Worm (Caenorhabditis elegans): ENCODE measurements around the gene lsy-12.

The lsy-12 gene

ce11 chrV:9811154-9811553 lies 48.6 kb downstream of the lsy-12 start, which contains the start of gene sru-29:
Gene sru-29, plus strand, starts transcription at chrV:9811454.
- no peak for TF ChIP-seq ceh-22 (tag; optimal IDR thresholded peaks at IDR 0.05)
- TF ChIP-seq ceh-9 (tag; optimal IDR thresholded peaks at IDR 0.05): no peak
- TF ChIP-seq T23F11.4 (GFP tag; optimal IDR thresholded peaks at IDR 0.05): no peak
- TF ChIP-seq hlh-15 (tag; optimal IDR thresholded peaks at IDR 0.05): no peak
- no peak for TF ChIP-seq elt-2 (tag; optimal IDR thresholded peaks at IDR 0.05)
- TF ChIP-seq ceh-19 (GFP tag; optimal IDR thresholded peaks at IDR 0.05): no peak
- TF ChIP-seq Y22D7AL.16 (tag; optimal IDR thresholded peaks at IDR 0.05): no peak
- no peak for TF ChIP-seq ztf-16 (tag; optimal IDR thresholded peaks at IDR 0.05)
- no peak for TF ChIP-seq pag-3 (tag; optimal IDR thresholded peaks at IDR 0.05; ENCODE audit: borderline replicate concordance)
- no peak for TF ChIP-seq tbx-7 (tag; optimal IDR thresholded peaks at IDR 0.05)
- no peak for TF ChIP-seq ceh-34 (tag; optimal IDR thresholded peaks at IDR 0.05)

- TF ChIP-seq T23F11.4 (GFP tag; optimal IDR thresholded peaks at IDR 0.05) (no peak), dmd-4 (tag; optimal IDR thresholded peaks at IDR 0.05; ENCODE audit: borderline replicate concordance) (no peak), unc-42 (tag; optimal IDR thresholded peaks at IDR 0.05) (no peak), tbx-7 (tag; optimal IDR thresholded peaks at IDR 0.05) (no peak), sox-2 (GFP tag; IDR thresholded peaks at IDR 0.05) (no peak), pat-9 (tag; optimal IDR thresholded peaks at IDR 0.05) (no peak), ceh-2 (tag; optimal IDR thresholded peaks at IDR 0.05) (no peak), ceh-45 (GFP tag; IDR thresholded peaks at IDR 0.05) (no peak), fkh-10 (GFP tag; optimal IDR thresholded peaks at IDR 0.05) (no peak), lin-11 (tag; optimal IDR thresholded peaks at IDR 0.05) (no peak), hlh-30 (tag; optimal IDR thresholded peaks at IDR 0.05; ENCODE audit: insufficient read depth) (no peak), dve-1 (tag; optimal IDR thresholded peaks at IDR 0.05) (no peak), nfya-1 (tag; optimal IDR thresholded peaks at IDR 0.05) (no peak), unc-86 (tag; optimal IDR thresholded peaks at IDR 0.05) (no peak), hlh-13 (GFP tag; optimal IDR thresholded peaks at IDR 0.05) (no peak)
Measured at ce11 chrV:9805161-9805560, 54.6 kb downstream of the lsy-12 start, which contains the start of gene sru-37. Gene sru-37, plus strand, starts transcription at chrV:9805461.

ce11 chrV:9803176-9803575 lies 56.6 kb downstream of the lsy-12 start, which contains the start of gene sru-39:
Gene sru-39, plus strand, starts transcription at chrV:9803476.
- no peak for TF ChIP-seq pag-3 (tag; optimal IDR thresholded peaks at IDR 0.05; ENCODE audit: borderline replicate concordance)
- no peak for TF ChIP-seq ceh-22 (tag; optimal IDR thresholded peaks at IDR 0.05)
- no peak for TF ChIP-seq ama-1 (optimal IDR thresholded peaks at IDR 0.05)
- TF ChIP-seq pqm-1 (tag; optimal IDR thresholded peaks at IDR 0.05): no peak
- TF ChIP-seq ets-4 (tag; optimal IDR thresholded peaks at IDR 0.05): no peak
- no peak for TF ChIP-seq unc-86 (tag; optimal IDR thresholded peaks at IDR 0.05)
- TF ChIP-seq F13H6.1 (tag; optimal IDR thresholded peaks at IDR 0.05): no peak
- TF ChIP-seq fkh-10 (GFP tag; optimal IDR thresholded peaks at IDR 0.05): no peak
- no peak for TF ChIP-seq fkh-6 (tag; optimal IDR thresholded peaks at IDR 0.05)
- TF ChIP-seq K09A11.1 (tag; optimal IDR thresholded peaks at IDR 0.05; ENCODE audit: insufficient read depth): no peak
- no peak for TF ChIP-seq unc-42 (tag; optimal IDR thresholded peaks at IDR 0.05)
- TF ChIP-seq ttx-3 (tag; optimal IDR thresholded peaks at IDR 0.05): no peak
- no peak for TF ChIP-seq ceh-48 (tag; optimal IDR thresholded peaks at IDR 0.05)
- no peak for TF ChIP-seq pha-2 (tag; optimal IDR thresholded peaks at IDR 0.05)
- no peak for TF ChIP-seq sdc-2 (tag; optimal IDR thresholded peaks at IDR 0.05)
- no peak for TF ChIP-seq ceh-14 (tag; optimal IDR thresholded peaks at IDR 0.05)
- TF ChIP-seq lim-6 (tag; optimal IDR thresholded peaks at IDR 0.05): no peak

- TF ChIP-seq dve-1 (tag; optimal IDR thresholded peaks at IDR 0.05) (no peak), zip-5 (tag; optimal IDR thresholded peaks at IDR 0.05) (no peak), sdc-2 (tag; optimal IDR thresholded peaks at IDR 0.05) (no peak), hlh-15 (tag; optimal IDR thresholded peaks at IDR 0.05) (no peak), hlh-8 (tag; optimal IDR thresholded peaks at IDR 0.05) (no peak), hlh-13 (GFP tag; optimal IDR thresholded peaks at IDR 0.05) (no peak), T23F11.4 (GFP tag; optimal IDR thresholded peaks at IDR 0.05) (no peak), unc-42 (tag; optimal IDR thresholded peaks at IDR 0.05) (no peak), nfya-1 (tag; optimal IDR thresholded peaks at IDR 0.05) (no peak), eyg-1 (tag; optimal IDR thresholded peaks at IDR 0.05) (no peak), ref-2 (tag; optimal IDR thresholded peaks at IDR 0.05) (no peak), elt-2 (tag; optimal IDR thresholded peaks at IDR 0.05) (no peak), ceh-34 (tag; optimal IDR thresholded peaks at IDR 0.05) (no peak), ama-1 (optimal IDR thresholded peaks at IDR 0.05) (no peak), ztf-16 (tag; optimal IDR thresholded peaks at IDR 0.05) (no peak), tbx-7 (tag; optimal IDR thresholded peaks at IDR 0.05) (no peak), rnt-1 (tag; optimal IDR thresholded peaks at IDR 0.05) (no peak), che-1 (tag; optimal IDR thresholded peaks at IDR 0.05) (no peak), C38D4.7 (GFP tag; optimal IDR thresholded peaks at IDR 0.05) (no peak)
Measured at ce11 chrV:9801965-9802364, 57.8 kb downstream of the lsy-12 start, which contains the start of gene F46B6.10. Gene F46B6.10, minus strand, starts transcription at chrV:9802065.
